Fruit fly (Drosophila melanogaster) whole organism, embryonic: Measurements from ENCODE around the gene Cyp4ac3.

ENCODE experiments used
- Abd-B ChIP-seq: fragments of 200-800 bp; sonication (Bioruptor generic); optimal IDR thresholded peaks from 2 replicates; lab custom pipeline; 2018; ENCODE audit warnings: missing biosample characterization, mild to moderate bottlenecking, missing genetic modification characterization, moderate library complexity
- B-H1 ChIP-seq: fragments of 200-800 bp; sonication (Bioruptor generic); IDR thresholded peaks from 3 replicates; pipeline ENCODE4 v1.3.6; 2022; ENCODE audit warnings: missing biosample characterization, missing genetic modification characterization
- BEAF-32 ChIP-seq: fragments of 200-800 bp; sonication (Bioruptor generic); optimal IDR thresholded peaks from 3 replicates; lab custom pipeline; 2017; ENCODE audit warnings: missing biosample characterization, missing genetic modification characterization, mild to moderate bottlenecking, moderate library complexity, missing genetic modification reagents
- CG10979 ChIP-seq: fragments of 200-800 bp; sonication (Bioruptor generic); optimal IDR thresholded peaks from 2 replicates; lab custom pipeline; 2018; ENCODE audit warnings: missing biosample characterization, mild to moderate bottlenecking, missing genetic modification characterization, moderate library complexity
- CG11560 ChIP-seq: fragments of 200-800 bp; sonication (Bioruptor generic); IDR thresholded peaks from 3 replicates; pipeline ENCODE4 v1.3.6; 2022; ENCODE audit warnings: missing biosample characterization, missing genetic modification characterization
- CG12236 ChIP-seq: fragments of 200-800 bp; sonication (Bioruptor generic); optimal IDR thresholded peaks from 2 replicates; lab custom pipeline; 2016; ENCODE audit warnings: missing biosample characterization, missing genetic modification characterization
- CG14441 ChIP-seq: fragments of 200-800 bp; sonication (Bioruptor generic); IDR thresholded peaks from 2 replicates; pipeline ENCODE4 v1.3.6; 2022; ENCODE audit warnings: missing biosample characterization, missing genetic modification characterization
- CG14667 ChIP-seq: fragments of 200-800 bp; sonication (Bioruptor generic); IDR thresholded peaks from 2 replicates; pipeline ENCODE4 v1.3.6; 2022; ENCODE audit warnings: missing biosample characterization, missing genetic modification characterization
- CG15073 ChIP-seq: fragments of 200-800 bp; sonication (Bioruptor generic); optimal IDR thresholded peaks from 2 replicates; lab custom pipeline; 2016; ENCODE audit warnings: missing biosample characterization, missing genetic modification characterization
- CG1602 ChIP-seq: fragments of 200-800 bp; sonication (Bioruptor generic); optimal IDR thresholded peaks from 3 replicates; lab custom pipeline; 2016; ENCODE audit warnings: missing biosample characterization, missing genetic modification characterization
- CG17328 ChIP-seq: fragments of 200-800 bp; sonication (Bioruptor generic); IDR thresholded peaks from 2 replicates; pipeline ENCODE4 v1.3.6; 2022; ENCODE audit warnings: missing biosample characterization, missing genetic modification characterization
- CG2120 ChIP-seq: fragments of 200-800 bp; sonication (Bioruptor generic); optimal IDR thresholded peaks from 3 replicates; lab custom pipeline; 2016; ENCODE audit warnings: missing biosample characterization, missing genetic modification characterization
- CG32767 ChIP-seq: fragments of 200-800 bp; sonication (Bioruptor generic); IDR thresholded peaks from 2 replicates; pipeline ENCODE4 v1.3.6; 2022; ENCODE audit warnings: missing biosample characterization, missing genetic modification characterization
- CG34224 ChIP-seq: fragments of 200-800 bp; sonication (Bioruptor generic); IDR thresholded peaks from 3 replicates; pipeline ENCODE4 v1.3.6; 2022; ENCODE audit warnings: missing biosample characterization, missing genetic modification characterization; ENCODE audit not compliant: partially characterized antibody
- CG4730 ChIP-seq: fragments of 200-800 bp; sonication (Bioruptor generic); IDR thresholded peaks from 2 replicates; pipeline ENCODE4 v1.3.6; 2022; ENCODE audit warnings: missing biosample characterization, missing genetic modification characterization
- CG6654 ChIP-seq: fragments of 200-800 bp; sonication (Bioruptor generic); optimal IDR thresholded peaks from 2 replicates; lab custom pipeline; 2017; ENCODE audit warnings: missing biosample characterization, mild to moderate bottlenecking, missing genetic modification characterization
- CG6689 ChIP-seq: fragments of 200-800 bp; sonication (Bioruptor generic); IDR thresholded peaks from 2 replicates; pipeline ENCODE4 v1.3.6; 2022; ENCODE audit warnings: missing biosample characterization, missing genetic modification characterization
- CG7928 ChIP-seq: fragments of 200-800 bp; sonication (Bioruptor generic); optimal IDR thresholded peaks from 2 replicates; lab custom pipeline; 2017; ENCODE audit warnings: missing biosample characterization, mild to moderate bottlenecking, missing genetic modification characterization
- CG8359 ChIP-seq: fragments of 200-800 bp; sonication (Bioruptor generic); optimal IDR thresholded peaks from 2 replicates; lab custom pipeline; 2017; ENCODE audit warnings: missing biosample characterization, mild to moderate bottlenecking, missing genetic modification characterization, borderline replicate concordance
- CG9932 ChIP-seq: fragments of 200-800 bp; sonication (Bioruptor generic); IDR thresholded peaks from 2 replicates; pipeline ENCODE4 v1.3.6; 2022; ENCODE audit warnings: missing biosample characterization, missing genetic modification characterization
- CTCF ChIP-seq: fragments of 200-800 bp; sonication (Bioruptor generic); optimal IDR thresholded peaks from 2 replicates; lab custom pipeline; 2017; ENCODE audit warnings: missing biosample characterization, mild to moderate bottlenecking, missing genetic modification characterization, moderate library complexity
- CoRest ChIP-seq: fragments of 200-800 bp; sonication (Bioruptor generic); optimal IDR thresholded peaks from 3 replicates; lab custom pipeline; 2018; ENCODE audit warnings: missing biosample characterization, mild to moderate bottlenecking, missing genetic modification characterization, moderate library complexity
- CrebB ChIP-seq: fragments of 200-800 bp; sonication (Bioruptor generic); optimal IDR thresholded peaks from 3 replicates; lab custom pipeline; 2018; ENCODE audit warnings: missing biosample characterization, mild to moderate bottlenecking, missing genetic modification characterization
- D ChIP-seq, 2 experiments: fragments of 200-800 bp in 1 of 2; fragments of >200 bp in 1 of 2; sonication (Bioruptor generic) in 1 of 2; optimal IDR thresholded peaks; 2 replicates in 1 of 2; 3 replicates in 1 of 2; lab custom pipeline; 2017; ENCODE audit warnings: mild to moderate bottlenecking in 1 of 2, missing biosample characterization in 1 of 2, missing genetic modification characterization in 1 of 2, missing genetic modification reagents in 1 of 2
- E2f1 ChIP-seq: fragments of 200-800 bp; sonication (Bioruptor generic); IDR thresholded peaks from 2 replicates; pipeline ENCODE4 v1.3.6; 2022; ENCODE audit warnings: missing biosample characterization, missing genetic modification characterization
- Fer1 ChIP-seq: fragments of 200-800 bp; sonication (Bioruptor generic); optimal IDR thresholded peaks from 2 replicates; lab custom pipeline; 2017; ENCODE audit warnings: missing biosample characterization, mild to moderate bottlenecking, missing genetic modification characterization
- Fer2 ChIP-seq: fragments of 200-800 bp; sonication (Bioruptor generic); optimal IDR thresholded peaks from 2 replicates; lab custom pipeline; 2018; ENCODE audit warnings: missing biosample characterization, mild to moderate bottlenecking, missing genetic modification characterization, moderate library complexity
- Fer3 ChIP-seq: fragments of 200-800 bp; sonication (Bioruptor generic); optimal IDR thresholded peaks from 2 replicates; lab custom pipeline; 2018; ENCODE audit warnings: missing biosample characterization, mild to moderate bottlenecking, missing genetic modification characterization, moderate library complexity
- H15 ChIP-seq: fragments of 200-800 bp; sonication (Bioruptor generic); IDR thresholded peaks from 3 replicates; pipeline ENCODE4 v1.3.6; 2022; ENCODE audit warnings: missing biosample characterization, missing genetic modification characterization
- NFAT ChIP-seq: fragments of 200-800 bp; sonication (Bioruptor generic); IDR thresholded peaks from 2 replicates; pipeline ENCODE4 v1.3.6; 2022; ENCODE audit warnings: missing biosample characterization, missing genetic modification characterization
- Nf-YA ChIP-seq: fragments of 200-800 bp; sonication (Bioruptor generic); IDR thresholded peaks from 2 replicates; pipeline ENCODE4 v1.3.6; 2022; ENCODE audit warnings: missing biosample characterization, missing genetic modification characterization
- Sox102F ChIP-seq: fragments of 200-800 bp; sonication (Bioruptor generic); optimal IDR thresholded peaks from 2 replicates; lab custom pipeline; 2018; ENCODE audit warnings: missing biosample characterization, mild to moderate bottlenecking, missing genetic modification characterization, moderate library complexity
- Ssrp ChIP-seq: fragments of 200-800 bp; sonication (Bioruptor generic); optimal IDR thresholded peaks from 2 replicates; lab custom pipeline; 2018; ENCODE audit warnings: missing biosample characterization, mild to moderate bottlenecking, missing genetic modification characterization, moderate library complexity
- YL-1 ChIP-seq: fragments of 200-800 bp; sonication (Bioruptor generic); optimal IDR thresholded peaks from 3 replicates; lab custom pipeline; 2017; ENCODE audit warnings: missing biosample characterization, mild to moderate bottlenecking, missing genetic modification characterization
- amos ChIP-seq: fragments of 200-800 bp; sonication (Bioruptor generic); IDR thresholded peaks from 2 replicates; pipeline ENCODE4 v1.3.6; 2022; ENCODE audit warnings: missing biosample characterization, missing genetic modification characterization; ENCODE audit not compliant: partially characterized antibody
- br ChIP-seq: fragments of >200 bp; optimal IDR thresholded peaks from 2 replicates; lab custom pipeline; 2017
- chm ChIP-seq: fragments of 200-800 bp; sonication (Bioruptor generic); IDR thresholded peaks from 2 replicates; pipeline ENCODE4 v1.3.6; 2022; ENCODE audit warnings: missing biosample characterization, missing genetic modification characterization
- ci ChIP-seq: fragments of 200-800 bp; sonication (Bioruptor generic); IDR thresholded peaks from 3 replicates; pipeline ENCODE4 v1.3.6; 2022; ENCODE audit warnings: missing biosample characterization, missing genetic modification characterization
- dan ChIP-seq: fragments of 200-800 bp; sonication (Bioruptor generic); IDR thresholded peaks from 2 replicates; pipeline ENCODE4 v1.3.6; 2022; ENCODE audit warnings: missing biosample characterization, missing genetic modification characterization
- eve ChIP-seq, 2 experiments: fragments of >200 bp; optimal IDR thresholded peaks; 2 replicates each; lab custom pipeline; 2017; ENCODE audit warnings: missing biosample characterization in 2 of 2, missing genetic modification characterization in 2 of 2
- fu2 ChIP-seq: fragments of 200-800 bp; sonication (Bioruptor generic); optimal IDR thresholded peaks from 2 replicates; lab custom pipeline; 2016; ENCODE audit warnings: missing biosample characterization, missing genetic modification characterization
- grn ChIP-seq: fragments of 200-800 bp; sonication (Bioruptor generic); optimal IDR thresholded peaks from 3 replicates; lab custom pipeline; 2017; ENCODE audit warnings: missing biosample characterization, missing genetic modification characterization
- h ChIP-seq: fragments of >200 bp; optimal IDR thresholded peaks from 2 replicates; lab custom pipeline; 2017
- her ChIP-seq: fragments of 200-800 bp; sonication (Bioruptor generic); optimal IDR thresholded peaks from 2 replicates; lab custom pipeline; 2016; ENCODE audit warnings: missing biosample characterization, missing genetic modification characterization
- hth ChIP-seq: fragments of >200 bp; optimal IDR thresholded peaks from 2 replicates; lab custom pipeline; 2017; ENCODE audit warnings: inconsistent platforms
- ind ChIP-seq: fragments of 200-800 bp; sonication (Bioruptor generic); optimal IDR thresholded peaks from 3 replicates; lab custom pipeline; 2016; ENCODE audit warnings: missing biosample characterization, missing genetic modification characterization
- inv ChIP-seq: fragments of 200-800 bp; sonication (Bioruptor generic); IDR thresholded peaks from 2 replicates; pipeline ENCODE4 v1.3.6; 2022; ENCODE audit warnings: missing biosample characterization, missing genetic modification characterization; ENCODE audit not compliant: partially characterized antibody
- prd ChIP-seq, 3 experiments: fragments of >200 bp in 2 of 3; fragments of 200-800 bp in 1 of 3; sonication (Bioruptor generic) in 1 of 3; optimal IDR thresholded peaks in 2 of 3; IDR thresholded peaks in 1 of 3; 2 replicates in 2 of 3; 3 replicates in 1 of 3; pipeline versions ENCODE4 v1.3.6 to Lab custom; 2017 to 2022; ENCODE audit warnings: missing biosample characterization in 1 of 3, missing genetic modification characterization in 1 of 3
- sens ChIP-seq: fragments of 200-800 bp; sonication (Bioruptor generic); peaks from one replicate; lab custom pipeline; 2016; ENCODE audit warnings: missing biosample characterization, missing genetic modification characterization
- trh ChIP-seq: fragments of 200-800 bp; sonication (Bioruptor generic); optimal IDR thresholded peaks from 2 replicates; lab custom pipeline; 2016; ENCODE audit warnings: missing biosample characterization, missing genetic modification characterization
- vvl ChIP-seq: fragments of 200-800 bp; sonication (Bioruptor generic); IDR thresholded peaks from 2 replicates; pipeline ENCODE4 v1.3.6; 2022; ENCODE audit warnings: missing biosample characterization, missing genetic modification characterization

Gene Cyp4ac3

DNA sequence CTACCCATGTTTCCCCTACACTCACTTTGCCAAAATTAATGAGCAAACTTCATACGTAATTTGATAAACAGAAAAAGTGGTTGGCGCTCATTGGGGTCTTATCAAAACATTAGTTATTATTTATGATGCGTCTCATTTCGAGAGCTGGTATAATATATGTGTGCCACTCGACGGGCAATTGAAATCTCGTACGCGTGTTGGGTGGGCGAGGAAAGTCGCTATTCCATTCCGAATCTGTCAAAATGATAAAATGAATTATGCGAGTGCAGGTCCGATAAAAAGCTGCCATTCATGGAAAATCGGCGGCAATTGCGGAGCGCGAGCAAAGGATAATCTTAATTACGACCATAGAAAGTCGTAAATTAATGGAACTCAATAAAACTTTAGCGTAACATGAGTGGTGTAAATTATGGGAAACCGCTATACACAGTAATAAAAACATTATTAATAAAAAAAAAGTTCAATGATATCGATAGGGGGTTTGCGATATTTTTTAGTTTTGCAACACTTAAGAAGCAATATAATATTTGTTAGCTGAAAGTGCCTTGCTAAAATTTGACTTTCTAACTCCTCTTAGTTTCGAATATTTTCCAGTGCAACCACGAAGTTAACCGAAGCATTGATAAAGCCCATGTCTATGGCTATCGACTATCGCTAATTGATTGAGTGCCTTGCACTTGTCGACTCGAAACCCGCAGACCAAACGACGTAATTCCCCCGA, 25.9 kb upstream of the Cyp4ac3 start (continued):
- TF ChIP-seq CG17328 (GFP tag; lab: Robert Waterston, UW) (no peak), sens (GFP tag; lab: Kevin White, UChicago) (peak; percentile 80), her (GFP tag; lab: Kevin White, UChicago) (no peak), grn (no peak), CTCF (GFP tag; lab: Kevin White, UChicago) (no peak), CrebB (tag; lab: Kevin White, UChicago) (no peak), prd (optimal IDR thresholded peaks at IDR 0.05; lab: Kevin White, UChicago) (no peak), prd (GFP tag; IDR thresholded peaks at IDR 0.05; lab: Robert Waterston, UW) (peak; percentile 13; the same call in 1 of the 3 replicates), Sox102F (GFP tag; lab: Kevin White, UChicago) (peak; percentile 24), CG7928 (GFP tag; lab: Kevin White, UChicago) (no peak), trh (GFP tag; lab: Kevin White, UChicago) (no peak), br (lab: Kevin White, UChicago) (no peak), Fer1 (GFP tag; lab: Kevin White, UChicago) (no peak), CG11560 (tag; lab: Robert Waterston, UW) (no peak), CG1602 (GFP tag; lab: Kevin White, UChicago) (no peak), CG32767 (no peak), vvl (GFP tag; lab: Robert Waterston, UW) (peak; percentile 30; the same call in 1 of the 2 replicates), CoRest (tag; lab: Kevin White, UChicago) (peak; percentile 11), eve (GFP tag; optimal IDR thresholded peaks at IDR 0.05; lab: Kevin White, UChicago) (peak in 1 of 2 experiments; percentile 50), CG12236 (GFP tag; lab: Kevin White, UChicago) (no peak), CG2120 (GFP tag; lab: Kevin White, UChicago) (peak; percentile 47), Abd-B (no peak), ind (GFP tag; lab: Kevin White, UChicago) (no peak), amos (GFP tag; lab: Robert Waterston, UW) (0 out of 2 replicates have a peak, but pooled peaks have one; percentile 18), CG10979 (tag; lab: Kevin White, UChicago) (peak; percentile 8), BEAF-32 (peak; percentile 36), Fer2 (tag; lab: Kevin White, UChicago) (no peak), CG9932 (GFP tag; lab: Robert Waterston, UW) (no peak), inv (GFP tag; lab: Robert Waterston, UW) (no peak), CG14441 (GFP tag; lab: Robert Waterston, UW) (peak; percentile 32; the same call in 1 of the 2 replicates), CG34224 (GFP tag; lab: Robert Waterston, UW) (no peak), D (optimal IDR thresholded peaks at IDR 0.05; lab: Kevin White, UChicago) (no peak), D (GFP tag; optimal IDR thresholded peaks at IDR 0.05; lab: Kevin White, UChicago) (no peak), NFAT (no peak), CG14667 (GFP tag; lab: Robert Waterston, UW) (no peak), H15 (GFP tag; lab: Robert Waterston, UW) (peak; percentile 43; the same call in 1 of the 3 replicates), Ssrp (tag; lab: Kevin White, UChicago) (no peak), CG6689 (GFP tag; lab: Robert Waterston, UW) (no peak), B-H1 (GFP tag; lab: Robert Waterston, UW) (peak; percentile 11; the same call in 1 of the 3 replicates), CG15073 (GFP tag; lab: Kevin White, UChicago) (no peak), CG8359 (GFP tag; lab: Kevin White, UChicago) (no peak), dan (GFP tag; lab: Robert Waterston, UW) (no peak), CG6654 (GFP tag; lab: Kevin White, UChicago) (no peak), YL-1 (GFP tag; lab: Kevin White, UChicago) (no peak), fu2 (no peak), ci (GFP tag; lab: Robert Waterston, UW) (0 out of 3 replicates have a peak, but pooled peaks have one; percentile 28), chm (GFP tag; lab: Robert Waterston, UW) (no peak), h (lab: Kevin White, UChicago) (no peak), hth (lab: Kevin White, UChicago) (no peak), Nf-YA (GFP tag; lab: Robert Waterston, UW) (no peak), CG4730 (GFP tag; lab: Robert Waterston, UW) (no peak), Fer3 (tag; lab: Kevin White, UChicago) (no peak), E2f1 (GFP tag; lab: Robert Waterston, UW) (no peak)
